Fruit fly (Drosophila melanogaster) whole organism, embryonic: ENCODE measurements around the gene CG11674.
A peak's percentile ranks its signal among the peaks of the same experiment; 100 is the strongest.

ENCODE experiments used
- Atf6 ChIP-seq: fragments of 200-800 bp; sonication (Bioruptor generic); IDR thresholded peaks from 2 replicates; pipeline ENCODE4 v1.3.6; 2022; ENCODE audit warnings: missing biosample characterization, missing genetic modification characterization
- CG10209 ChIP-seq: fragments of 200-800 bp; sonication (Bioruptor generic); optimal IDR thresholded peaks from 3 replicates; lab custom pipeline; 2017; ENCODE audit warnings: missing biosample characterization, mild to moderate bottlenecking, missing genetic modification characterization, missing genetic modification reagents
- CG11723 ChIP-seq: fragments of 200-800 bp; sonication (Bioruptor generic); optimal IDR thresholded peaks from 2 replicates; lab custom pipeline; 2017; ENCODE audit warnings: missing biosample characterization, mild to moderate bottlenecking, missing genetic modification characterization
- CG12236 ChIP-seq: fragments of 200-800 bp; sonication (Bioruptor generic); optimal IDR thresholded peaks from 2 replicates; lab custom pipeline; 2016; ENCODE audit warnings: missing biosample characterization, missing genetic modification characterization
- CG1233 ChIP-seq: fragments of 200-800 bp; sonication (Bioruptor generic); optimal IDR thresholded peaks from 4 replicates; lab custom pipeline; 2018; ENCODE audit warnings: missing biosample characterization, mild to moderate bottlenecking, missing genetic modification characterization
- CG12391 ChIP-seq: fragments of 200-800 bp; sonication (Bioruptor generic); optimal IDR thresholded peaks from 3 replicates; lab custom pipeline; 2018; ENCODE audit warnings: missing biosample characterization, mild to moderate bottlenecking, missing genetic modification characterization, moderate library complexity
- CG14050 ChIP-seq: fragments of 200-800 bp; sonication (Bioruptor generic); IDR thresholded peaks from 3 replicates; pipeline ENCODE4 v1.3.6; 2022; ENCODE audit warnings: missing biosample characterization, missing genetic modification characterization
- CG14667 ChIP-seq: fragments of 200-800 bp; sonication (Bioruptor generic); IDR thresholded peaks from 2 replicates; pipeline ENCODE4 v1.3.6; 2022; ENCODE audit warnings: missing biosample characterization, missing genetic modification characterization
- CG14860 ChIP-seq: fragments of 200-800 bp; sonication (Bioruptor generic); IDR thresholded peaks from 3 replicates; pipeline ENCODE4 v1.3.6; 2022; ENCODE audit warnings: missing biosample characterization, missing genetic modification characterization; ENCODE audit not compliant: partially characterized antibody
- CG1529 ChIP-seq: fragments of 200-800 bp; sonication (Bioruptor generic); optimal IDR thresholded peaks from 3 replicates; lab custom pipeline; 2018; ENCODE audit warnings: missing biosample characterization, missing genetic modification characterization
- CG1647 ChIP-seq: fragments of 200-800 bp; sonication (Bioruptor generic); optimal IDR thresholded peaks from 3 replicates; lab custom pipeline; 2016; ENCODE audit warnings: missing biosample characterization, missing genetic modification characterization
- CG17328 ChIP-seq: fragments of 200-800 bp; sonication (Bioruptor generic); IDR thresholded peaks from 2 replicates; pipeline ENCODE4 v1.3.6; 2022; ENCODE audit warnings: missing biosample characterization, missing genetic modification characterization
- CG18011 ChIP-seq: fragments of 200-800 bp; sonication (Bioruptor generic); optimal IDR thresholded peaks from 2 replicates; lab custom pipeline; 2017; ENCODE audit warnings: missing biosample characterization, missing genetic modification characterization, mild to moderate bottlenecking, moderate library complexity, missing genotype
- CG18262 ChIP-seq: fragments of 200-800 bp; optimal IDR thresholded peaks from 3 replicates; lab custom pipeline; 2019; ENCODE audit warnings: missing biosample characterization, mild to moderate bottlenecking, missing genetic modification characterization, moderate library complexity
- CG2202 ChIP-seq: fragments of 200-800 bp; sonication (Bioruptor generic); optimal IDR thresholded peaks from 2 replicates; lab custom pipeline; 2018; ENCODE audit warnings: missing biosample characterization, mild to moderate bottlenecking, missing genetic modification characterization
- CG2889 ChIP-seq: fragments of 200-800 bp; sonication (Bioruptor generic); IDR thresholded peaks from 3 replicates; pipeline ENCODE4 v1.3.6; 2022; ENCODE audit warnings: missing biosample characterization, missing genetic modification characterization
- CG33213 ChIP-seq: fragments of 200-800 bp; sonication (Bioruptor generic); optimal IDR thresholded peaks from 3 replicates; lab custom pipeline; 2016; ENCODE audit warnings: missing biosample characterization, missing genetic modification characterization
- CG33557 ChIP-seq: fragments of 200-800 bp; sonication (Bioruptor generic); optimal IDR thresholded peaks from 2 replicates; lab custom pipeline; 2019; ENCODE audit warnings: missing biosample characterization, mild to moderate bottlenecking, missing genetic modification characterization, moderate library complexity
- CG34224 ChIP-seq: fragments of 200-800 bp; sonication (Bioruptor generic); IDR thresholded peaks from 3 replicates; pipeline ENCODE4 v1.3.6; 2022; ENCODE audit warnings: missing biosample characterization, missing genetic modification characterization; ENCODE audit not compliant: partially characterized antibody
- CG4328 ChIP-seq: fragments of 200-800 bp; sonication (Bioruptor generic); optimal IDR thresholded peaks from 3 replicates; lab custom pipeline; 2017; ENCODE audit warnings: missing biosample characterization, missing genetic modification reagents, missing genetic modification characterization
- CG4360 ChIP-seq: fragments of 200-800 bp; sonication (Bioruptor generic); IDR thresholded peaks from 2 replicates; pipeline ENCODE4 v1.3.6; 2022; ENCODE audit warnings: missing biosample characterization, missing genetic modification characterization
- CG6854 ChIP-seq: fragments of 200-800 bp; sonication (Bioruptor generic); optimal IDR thresholded peaks from 3 replicates; lab custom pipeline; 2017; ENCODE audit warnings: missing biosample characterization, mild to moderate bottlenecking, missing genetic modification characterization
- CG9609 ChIP-seq: fragments of 200-800 bp; sonication (Bioruptor generic); optimal IDR thresholded peaks from 3 replicates; lab custom pipeline; 2016; ENCODE audit warnings: missing biosample characterization, missing genetic modification characterization
- CG9876 ChIP-seq: fragments of 200-800 bp; sonication (Bioruptor generic); optimal IDR thresholded peaks from 2 replicates; lab custom pipeline; 2016; ENCODE audit warnings: missing biosample characterization, missing genetic modification characterization
- Camta ChIP-seq: fragments of 200-800 bp; sonication (Bioruptor generic); optimal IDR thresholded peaks from 2 replicates; lab custom pipeline; 2016; ENCODE audit warnings: missing biosample characterization, missing genetic modification characterization
- Chrac-16 ChIP-seq: fragments of 200-800 bp; sonication (Bioruptor generic); optimal IDR thresholded peaks from 3 replicates; lab custom pipeline; 2016; ENCODE audit warnings: missing biosample characterization, missing genetic modification characterization
- D ChIP-seq, 2 experiments: fragments of 200-800 bp in 1 of 2; fragments of >200 bp in 1 of 2; sonication (Bioruptor generic) in 1 of 2; optimal IDR thresholded peaks; 2 replicates in 1 of 2; 3 replicates in 1 of 2; lab custom pipeline; 2017; ENCODE audit warnings: mild to moderate bottlenecking in 1 of 2, missing biosample characterization in 1 of 2, missing genetic modification characterization in 1 of 2, missing genetic modification reagents in 1 of 2
- D19B ChIP-seq: fragments of 200-800 bp; sonication (Bioruptor generic); optimal IDR thresholded peaks from 2 replicates; lab custom pipeline; 2017; ENCODE audit warnings: missing biosample characterization, mild to moderate bottlenecking, missing genetic modification characterization
- ERR ChIP-seq: fragments of 200-800 bp; sonication (Bioruptor generic); optimal IDR thresholded peaks from 2 replicates; lab custom pipeline; 2016; ENCODE audit warnings: missing biosample characterization, missing genetic modification characterization
- Eip74EF ChIP-seq, 2 experiments: fragments of 200-800 bp in 1 of 2; fragments of >200 bp in 1 of 2; sonication (Bioruptor generic) in 1 of 2; optimal IDR thresholded peaks; 2 replicates each; lab custom pipeline; 2017 to 2019; ENCODE audit warnings: missing biosample characterization in 2 of 2, missing genetic modification characterization in 2 of 2, mild to moderate bottlenecking in 1 of 2, moderate library complexity in 1 of 2
- HHEX ChIP-seq: fragments of 200-800 bp; sonication (Bioruptor generic); optimal IDR thresholded peaks from 3 replicates; lab custom pipeline; 2017; ENCODE audit warnings: missing biosample characterization, mild to moderate bottlenecking, missing genetic modification characterization, missing genetic modification reagents
- NFAT ChIP-seq: fragments of 200-800 bp; sonication (Bioruptor generic); IDR thresholded peaks from 2 replicates; pipeline ENCODE4 v1.3.6; 2022; ENCODE audit warnings: missing biosample characterization, missing genetic modification characterization
- Scr ChIP-seq: fragments of 200-800 bp; sonication (Bioruptor generic); IDR thresholded peaks from 2 replicates; pipeline ENCODE4 v1.3.6; 2022; ENCODE audit warnings: missing biosample characterization, missing genetic modification characterization; ENCODE audit not compliant: partially characterized antibody
- Sry-β ChIP-seq: fragments of 200-800 bp; sonication (Bioruptor generic); optimal IDR thresholded peaks from 2 replicates; lab custom pipeline; 2018; ENCODE audit warnings: missing biosample characterization, mild to moderate bottlenecking, missing genetic modification characterization, moderate library complexity
- ato ChIP-seq: fragments of 200-800 bp; sonication (Bioruptor generic); IDR thresholded peaks from 2 replicates; pipeline ENCODE4 v1.3.6; 2022; ENCODE audit warnings: missing biosample characterization, missing genetic modification characterization; ENCODE audit not compliant: partially characterized antibody
- cas ChIP-seq: fragments of 200-800 bp; sonication (Bioruptor generic); IDR thresholded peaks from 2 replicates; pipeline ENCODE4 v1.3.6; 2022; ENCODE audit warnings: missing biosample characterization, missing genetic modification characterization
- corto ChIP-seq: fragments of 200-800 bp; sonication (Bioruptor generic); optimal IDR thresholded peaks from 2 replicates; lab custom pipeline; 2016; ENCODE audit warnings: missing biosample characterization, mild to moderate bottlenecking, missing genetic modification characterization, moderate library complexity
- en ChIP-seq: fragments of 200-800 bp; sonication (Bioruptor generic); optimal IDR thresholded peaks from 2 replicates; lab custom pipeline; 2016; ENCODE audit warnings: missing biosample characterization, missing genetic modification characterization
- esg ChIP-seq: fragments of 200-800 bp; sonication (Bioruptor generic); conservative IDR thresholded peaks from 2 replicates; pipeline ENCODE4 v1.3.6; 2022; ENCODE audit warnings: missing biosample characterization, missing genetic modification characterization
- exex ChIP-seq: fragments of 200-800 bp; sonication (Bioruptor generic); optimal IDR thresholded peaks from 4 replicates; lab custom pipeline; 2018; ENCODE audit warnings: missing biosample characterization, mild to moderate bottlenecking, missing genetic modification characterization, moderate library complexity
- gcm2 ChIP-seq: fragments of 200-800 bp; sonication (Bioruptor generic); optimal IDR thresholded peaks from 2 replicates; lab custom pipeline; 2016; ENCODE audit warnings: missing biosample characterization, missing genetic modification characterization
- gem ChIP-seq: fragments of 200-800 bp; sonication (Bioruptor generic); optimal IDR thresholded peaks from 2 replicates; lab custom pipeline; 2019; ENCODE audit warnings: missing biosample characterization, mild to moderate bottlenecking, missing genetic modification characterization, moderate library complexity
- otp ChIP-seq: fragments of 200-800 bp; sonication (Bioruptor generic); IDR thresholded peaks from 3 replicates; pipeline ENCODE4, ENCODE4 v1.3.6; 2022; ENCODE audit warnings: missing biosample characterization, missing genetic modification characterization
- scrt ChIP-seq: fragments of 200-800 bp; sonication (Bioruptor generic); optimal IDR thresholded peaks from 2 replicates; lab custom pipeline; 2018; ENCODE audit warnings: missing biosample characterization, mild to moderate bottlenecking, missing genetic modification characterization, moderate library complexity
- sisA ChIP-seq: fragments of 200-800 bp; sonication (Bioruptor generic); IDR thresholded peaks from 2 replicates; pipeline ENCODE4 v1.3.6; 2022; ENCODE audit warnings: missing biosample characterization, missing genetic modification characterization
- slbo ChIP-seq: fragments of 200-800 bp; sonication (Bioruptor generic); IDR thresholded peaks from 2 replicates; pipeline ENCODE4 v1.3.6; 2022; ENCODE audit warnings: missing biosample characterization, missing genetic modification characterization
- trem ChIP-seq: fragments of 200-800 bp; optimal IDR thresholded peaks from 3 replicates; lab custom pipeline; 2019; ENCODE audit warnings: missing biosample characterization, mild to moderate bottlenecking, missing genetic modification characterization, moderate library complexity
- usp ChIP-seq: fragments of >200 bp; optimal IDR thresholded peaks from 2 replicates; lab custom pipeline; 2017; ENCODE audit warnings: missing biosample characterization, missing genetic modification characterization
- zfh2 ChIP-seq: fragments of 200-800 bp; sonication (Bioruptor generic); optimal IDR thresholded peaks from 2 replicates; lab custom pipeline; 2016; ENCODE audit warnings: missing biosample characterization, missing genetic modification characterization

CG11674 gene

DNA sequence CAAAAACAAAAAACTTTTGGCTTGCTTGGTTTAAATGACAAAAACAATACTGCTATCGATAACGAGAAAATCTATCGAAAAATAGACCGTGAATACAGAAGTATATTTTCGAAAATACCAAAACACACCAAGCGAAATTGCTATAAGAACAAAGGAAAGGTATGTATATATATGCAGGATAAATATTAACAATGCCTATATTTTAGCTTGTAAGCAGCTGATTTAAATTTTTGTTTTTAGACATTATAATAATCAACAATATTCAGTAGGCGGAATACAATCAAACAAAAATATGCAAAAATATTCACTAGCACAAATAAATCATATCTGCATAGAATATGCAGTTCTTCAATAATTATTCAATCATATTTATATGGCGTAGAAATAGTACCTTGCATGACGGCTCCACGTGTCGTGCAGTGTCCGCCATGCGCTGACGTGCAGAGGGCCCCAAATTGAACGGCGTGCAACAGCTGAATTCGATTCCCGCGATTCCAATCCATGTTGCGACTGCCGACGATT, 12.3 kb upstream of the CG11674 start, which contains the start of the genes Fbxl4 and Dus2 (continued):
- TF ChIP-seq corto (GFP tag; lab: Kevin White, UChicago) = no peak
- peak; percentile 92 for TF ChIP-seq Atf6 (GFP tag; lab: Robert Waterston, UW)
- no peak for TF ChIP-seq exex (tag; lab: Kevin White, UChicago)
- TF ChIP-seq CG18011 (GFP tag; lab: Kevin White, UChicago) = peak; percentile 80
- peak; percentile 86 for TF ChIP-seq CG33213
- TF ChIP-seq ERR = peak; percentile 54
- peak; percentile 79 for TF ChIP-seq cas (GFP tag; lab: Robert Waterston, UW)
- peak; percentile 82 for TF ChIP-seq CG14050 (GFP tag; lab: Robert Waterston, UW)
- peak; percentile 87 for TF ChIP-seq Camta (GFP tag; lab: Kevin White, UChicago)
- peak; percentile 90 for TF ChIP-seq CG14667
- peak; percentile 90 for TF ChIP-seq CG1647
- TF ChIP-seq CG12236 (GFP tag; lab: Kevin White, UChicago) = peak; percentile 70
- peak; percentile 71 for TF ChIP-seq gcm2 (GFP tag; lab: Kevin White, UChicago)
- peak; percentile 89 for TF ChIP-seq scrt (GFP tag; lab: Kevin White, UChicago)
- TF ChIP-seq CG18262 = peak; percentile 91
- TF ChIP-seq HHEX (GFP tag; lab: Kevin White, UChicago) = peak; percentile 89
- TF ChIP-seq Sry-β (GFP tag; lab: Kevin White, UChicago) = peak; percentile 42
- peak; percentile 89 for TF ChIP-seq CG4328 (GFP tag; lab: Kevin White, UChicago)
- peak; percentile 94 for TF ChIP-seq zfh2 (GFP tag; lab: Kevin White, UChicago)
- TF ChIP-seq CG9609 = peak; percentile 93
- TF ChIP-seq CG14860 (GFP tag; lab: Robert Waterston, UW) = peak; percentile 62; the same call in 2 of the 3 replicates
- TF ChIP-seq CG11723 = peak; percentile 89
- peak in 1 of 2 experiments; percentile 70 for TF ChIP-seq Eip74EF (GFP tag; optimal IDR thresholded peaks at IDR 0.05; lab: Kevin White, UChicago)
- TF ChIP-seq NFAT (GFP tag; lab: Robert Waterston, UW) = peak; percentile 94
- TF ChIP-seq CG9876 (GFP tag; lab: Kevin White, UChicago) = peak; percentile 91
- 0 out of 2 replicates have a peak, but pooled peaks have one; percentile 18 for TF ChIP-seq Scr (GFP tag; lab: Robert Waterston, UW)
- TF ChIP-seq CG1233 = peak; percentile 89
- peak; percentile 80 for TF ChIP-seq trem (tag; lab: Kevin White, UChicago)
- peak; percentile 96 for TF ChIP-seq gem
- peak; percentile 76 for TF ChIP-seq en (GFP tag; lab: Kevin White, UChicago)
- TF ChIP-seq usp = no peak
- 0 out of 2 replicates have a peak, but pooled peaks have one; percentile 43 for TF ChIP-seq CG4360 (GFP tag; lab: Robert Waterston, UW)
- peak; percentile 91 for TF ChIP-seq CG17328
- no peak for TF ChIP-seq D19B (GFP tag; lab: Kevin White, UChicago)
- TF ChIP-seq Chrac-16 (GFP tag; lab: Kevin White, UChicago) = peak; percentile 94
- no peak for TF ChIP-seq D (optimal IDR thresholded peaks at IDR 0.05; lab: Kevin White, UChicago)
- TF ChIP-seq D (GFP tag; optimal IDR thresholded peaks at IDR 0.05; lab: Kevin White, UChicago) = peak; percentile 87
- TF ChIP-seq esg (GFP tag; lab: Robert Waterston, UW) = peak; percentile 93
- TF ChIP-seq CG6854 (GFP tag; lab: Kevin White, UChicago) = peak; percentile 74
- TF ChIP-seq sisA (GFP tag; lab: Robert Waterston, UW) = peak; percentile 94
- TF ChIP-seq CG34224 = no peak
- peak; percentile 86 for TF ChIP-seq CG2889
- TF ChIP-seq CG33557 (GFP tag; lab: Kevin White, UChicago) = peak; percentile 83
- peak; percentile 92 for TF ChIP-seq CG10209 (GFP tag; lab: Kevin White, UChicago)
- peak; percentile 93 for TF ChIP-seq otp (GFP tag; lab: Robert Waterston, UW)
- peak; percentile 94 for TF ChIP-seq CG12391 (tag; lab: Kevin White, UChicago)
- TF ChIP-seq slbo = peak; percentile 96
- peak; percentile 76 for TF ChIP-seq CG1529 (GFP tag; lab: Kevin White, UChicago)
- peak; percentile 81 for TF ChIP-seq CG2202
- TF ChIP-seq ato (GFP tag; lab: Robert Waterston, UW) = no peak; the same call in 1 of the 2 replicates
